Worm (Caenorhabditis elegans) whole organism, late embryonic: Measurements from ENCODE around the gene let-2.

Experiments
- ama-1 ChIP-seq: fragments of 150-350 bp; optimal IDR thresholded peaks from 2 replicates; lab custom pipeline; 2014
- fkh-10 ChIP-seq: fragments of 150-350 bp; optimal IDR thresholded peaks from 2 replicates; lab custom pipeline; 2014; ENCODE audit warnings: missing biosample characterization, missing genetic modification reagents, missing genetic modification characterization
- nfya-1 ChIP-seq: sonication (generic microtip); optimal IDR thresholded peaks from 2 replicates; lab custom pipeline; 2017; ENCODE audit warnings: missing genetic modification characterization, mild to moderate bottlenecking, missing compliant biosample characterization, antibody characterized with exemption, moderate library complexity
- odd-2 ChIP-seq: sonication (generic microtip); optimal IDR thresholded peaks from 2 replicates; lab custom pipeline; 2017; ENCODE audit warnings: antibody characterized with exemption, mild to moderate bottlenecking, missing genetic modification characterization, missing compliant biosample characterization
- pha-2 ChIP-seq: sonication (generic microtip); optimal IDR thresholded peaks from 2 replicates; lab custom pipeline; 2017; ENCODE audit warnings: mild to moderate bottlenecking, missing genetic modification characterization, missing compliant biosample characterization
- unc-3 ChIP-seq, 2 experiments: fragments of 200-800 bp in 1 of 2; sonication (Bioruptor generic) in 1 of 2; sonication (generic microtip) in 1 of 2; conservative IDR thresholded peaks in 1 of 2; optimal IDR thresholded peaks in 1 of 2; 2 replicates each; pipeline versions ENCODE4 v1.3.6 to Lab custom; 2016 to 2022; ENCODE audit warnings: missing compliant biosample characterization in 2 of 2, missing genetic modification characterization in 2 of 2, missing genetic modification reagents in 1 of 2
- unc-86 ChIP-seq: sonication (generic microtip); optimal IDR thresholded peaks from 2 replicates; lab custom pipeline; 2016; ENCODE audit warnings: missing genetic modification characterization, missing compliant biosample characterization

DNA sequence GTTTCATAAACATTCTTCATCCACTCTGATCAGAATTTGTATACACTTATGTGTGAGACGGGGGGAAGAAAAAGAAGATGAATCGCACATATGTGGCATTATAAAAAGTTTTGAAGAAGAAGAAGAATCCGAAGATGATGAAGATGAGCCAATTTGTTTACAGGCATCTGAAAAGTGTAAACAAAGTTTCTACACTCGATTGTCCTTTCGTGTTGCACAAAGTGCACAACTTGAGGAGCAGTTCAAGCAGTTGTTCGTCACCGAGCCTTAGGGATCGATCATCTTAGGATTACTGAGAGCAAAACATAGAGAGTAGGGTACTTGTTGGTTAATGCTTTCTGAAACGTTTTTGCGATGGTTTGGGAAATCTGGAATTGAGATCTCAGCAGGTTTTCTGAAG is 2.0 kb upstream of the let-2 start:
- TF ChIP-seq nfya-1 (tag; lab: Kevin White, UChicago) (no peak), unc-86 (tag; lab: Kevin White, UChicago) (no peak), unc-3 (GFP tag; conservative IDR thresholded peaks at IDR 0.05; lab: Robert Waterston, UW) (no peak), unc-3 (tag; optimal IDR thresholded peaks at IDR 0.05; lab: Kevin White, UChicago) (no peak), odd-2 (tag; lab: Kevin White, UChicago) (no peak), fkh-10 (GFP tag; lab: Kevin White, UChicago) (no peak), ama-1 (lab: Kevin White, UChicago) (no peak), pha-2 (tag; lab: Kevin White, UChicago) (no peak)
